In genomic region chr3R:23053936-23054335, dm6 we compare ENCODE assay signal across 5 fruit fly cellular contexts.
TF ChIP-seq lines count a peak whose summit lies in the region.

Gene p53, minus strand, starts transcription at chr3R:23054082.

- TF ChIP-seq CTCF in whole organism, embryonic (GFP tag; optimal IDR thresholded peaks at IDR 0.05; lab: Kevin White, UChicago) = peak; percentile 54

TF ChIP-seq in whole organism, adult, 20 proteins besides CTCF, POLR2A, EP300 and RAD21:
- TF ChIP-seq CG5204 (GFP tag; optimal IDR thresholded peaks at IDR 0.05; lab: Kevin White, UChicago) (peak; percentile 35), CG14711 (tag; optimal IDR thresholded peaks at IDR 0.05; lab: Kevin White, UChicago) (peak; percentile 51), ovo (GFP tag; optimal IDR thresholded peaks at IDR 0.05; lab: Kevin White, UChicago) (no peak), CG7045 (GFP tag; optimal IDR thresholded peaks at IDR 0.05; lab: Kevin White, UChicago) (no peak), CG33017 (tag; optimal IDR thresholded peaks at IDR 0.05; lab: Kevin White, UChicago) (no peak), CG1620 (GFP tag; optimal IDR thresholded peaks at IDR 0.05; lab: Kevin White, UChicago) (peak; percentile 23), CG11617 (GFP tag; optimal IDR thresholded peaks at IDR 0.05; lab: Kevin White, UChicago) (peak; percentile 33), Crg-1 (GFP tag; optimal IDR thresholded peaks at IDR 0.05; lab: Kevin White, UChicago) (no peak), bab1 (GFP tag; optimal IDR thresholded peaks at IDR 0.05; lab: Kevin White, UChicago) (peak; percentile 51), CG7101 (tag; optimal IDR thresholded peaks at IDR 0.05; lab: Kevin White, UChicago) (peak; percentile 49), toe (GFP tag; optimal IDR thresholded peaks at IDR 0.05; lab: Kevin White, UChicago) (peak; percentile 35), CG12768 (GFP tag; optimal IDR thresholded peaks at IDR 0.05; lab: Kevin White, UChicago) (no peak), Clk (GFP tag; optimal IDR thresholded peaks at IDR 0.05; lab: Kevin White, UChicago) (no peak), Hr96 (GFP tag; optimal IDR thresholded peaks at IDR 0.05; lab: Kevin White, UChicago) (peak; percentile 22), pad (GFP tag; optimal IDR thresholded peaks at IDR 0.05; lab: Kevin White, UChicago) (peak; percentile 18), cnc (optimal IDR thresholded peaks at IDR 0.05; lab: Kevin White, UChicago) (no peak), Mnt (GFP tag; optimal IDR thresholded peaks at IDR 0.05; lab: Kevin White, UChicago) (peak; percentile 7)

TF ChIP-seq in whole organism, embryonic, 481 proteins besides CTCF, POLR2A, EP300 and RAD21 (continues in another document):
- TF ChIP-seq Stat92E (GFP tag; optimal IDR thresholded peaks at IDR 0.05; lab: Kevin White, UChicago) (no peak), CG16863 (GFP tag; optimal IDR thresholded peaks at IDR 0.05; lab: Kevin White, UChicago) (peak; percentile 29), ham (GFP tag; IDR thresholded peaks at IDR 0.05; lab: Robert Waterston, UW) (no peak), HLH54F (GFP tag; optimal IDR thresholded peaks at IDR 0.05; lab: Kevin White, UChicago) (peak; percentile 52), Fer3 (tag; optimal IDR thresholded peaks at IDR 0.05; lab: Kevin White, UChicago) (peak; percentile 81), inv (GFP tag; IDR thresholded peaks at IDR 0.05; lab: Robert Waterston, UW; ENCODE audit: partially characterized antibody) (peak; percentile 67), so (GFP tag; IDR thresholded peaks at IDR 0.05; lab: Robert Waterston, UW) (no peak), CG4617 (GFP tag; optimal IDR thresholded peaks at IDR 0.05; lab: Kevin White, UChicago; ENCODE audit: borderline replicate concordance) (peak; percentile 21), zfh1 (GFP tag; IDR thresholded peaks at IDR 0.05; lab: Robert Waterston, UW) (peak; percentile 76), Side (GFP tag; optimal IDR thresholded peaks at IDR 0.05; lab: Kevin White, UChicago) (peak; percentile 71), rib (GFP tag; IDR thresholded peaks at IDR 0.05; lab: Robert Waterston, UW) (peak; percentile 33), exex (tag; optimal IDR thresholded peaks at IDR 0.05; lab: Kevin White, UChicago) (peak; percentile 32), D19B (GFP tag; optimal IDR thresholded peaks at IDR 0.05; lab: Kevin White, UChicago) (peak; percentile 64), CG6791 (GFP tag; IDR thresholded peaks at IDR 0.05; lab: Robert Waterston, UW; ENCODE audit: partially characterized antibody) (peak; percentile 80), fd3F (GFP tag; optimal IDR thresholded peaks at IDR 0.05; lab: Kevin White, UChicago) (peak; percentile 50), Mes4 (GFP tag; optimal IDR thresholded peaks at IDR 0.05; lab: Kevin White, UChicago) (peak; percentile 82), CG8388 (GFP tag; optimal IDR thresholded peaks at IDR 0.05; lab: Kevin White, UChicago) (peak; percentile 55), cas (GFP tag; IDR thresholded peaks at IDR 0.05; lab: Robert Waterston, UW) (no peak), Fer2 (tag; optimal IDR thresholded peaks at IDR 0.05; lab: Kevin White, UChicago) (peak; percentile 57)

TF ChIP-seq in whole organism, prepupa, 60 proteins besides CTCF, POLR2A, EP300 and RAD21 (continues in another document):
- TF ChIP-seq vri (GFP tag; optimal IDR thresholded peaks at IDR 0.05; lab: Kevin White, UChicago) (peak; percentile 45), CG6808 (GFP tag; optimal IDR thresholded peaks at IDR 0.05; lab: Kevin White, UChicago) (peak; percentile 100), dac (GFP tag; optimal IDR thresholded peaks at IDR 0.05; lab: Kevin White, UChicago) (no peak), CG10631 (GFP tag; optimal IDR thresholded peaks at IDR 0.05; lab: Kevin White, UChicago) (no peak), CG3919 (GFP tag; optimal IDR thresholded peaks at IDR 0.05; lab: Kevin White, UChicago) (peak; percentile 69), cyc (GFP tag; optimal IDR thresholded peaks at IDR 0.05; lab: Kevin White, UChicago) (peak; percentile 71), CG31627 (GFP tag; optimal IDR thresholded peaks at IDR 0.05; lab: Kevin White, UChicago) (peak; percentile 45), Met (GFP tag; optimal IDR thresholded peaks at IDR 0.05; lab: Kevin White, UChicago) (peak; percentile 66), CG4318 (GFP tag; optimal IDR thresholded peaks at IDR 0.05; lab: Kevin White, UChicago) (no peak), fd85E (GFP tag; optimal IDR thresholded peaks at IDR 0.05; lab: Kevin White, UChicago) (peak; percentile 5), pdm3 (GFP tag; optimal IDR thresholded peaks at IDR 0.05; lab: Kevin White, UChicago) (no peak), CG9139 (GFP tag; optimal IDR thresholded peaks at IDR 0.05; lab: Kevin White, UChicago) (peak; percentile 25), Hr38 (GFP tag; optimal IDR thresholded peaks at IDR 0.05; lab: Kevin White, UChicago) (no peak), Eip78C (GFP tag; lab: Kevin White, UChicago) (no peak), CG3032 (tag; optimal IDR thresholded peaks at IDR 0.05; lab: Kevin White, UChicago) (peak; percentile 36), eg (GFP tag; IDR thresholded peaks at IDR 0.05; lab: Robert Waterston, UW) (peak; percentile 49; the same call in 1 of the 3 replicates), Sox14 (GFP tag; optimal IDR thresholded peaks at IDR 0.05; lab: Kevin White, UChicago) (peak; percentile 33), fd59A (GFP tag; optimal IDR thresholded peaks at IDR 0.05; lab: Kevin White, UChicago) (peak; percentile 20), net (GFP tag; optimal IDR thresholded peaks at IDR 0.05; lab: Kevin White, UChicago) (peak; percentile 37), CG11762 (GFP tag; optimal IDR thresholded peaks at IDR 0.05; lab: Kevin White, UChicago; ENCODE audit: insufficient read depth) (peak; percentile 16)

TF ChIP-seq in whole organism, pupa, 21 proteins besides CTCF, POLR2A, EP300 and RAD21:
- TF ChIP-seq D1 (tag; optimal IDR thresholded peaks at IDR 0.05; lab: Kevin White, UChicago) = no peak
- no peak for TF ChIP-seq CG8301 (tag; optimal IDR thresholded peaks at IDR 0.05; lab: Kevin White, UChicago)
- TF ChIP-seq CG10348 (GFP tag; IDR thresholded peaks at IDR 0.05; lab: Robert Waterston, UW) = no peak
- no peak for TF ChIP-seq Pif1A (GFP tag; optimal IDR thresholded peaks at IDR 0.05; lab: Kevin White, UChicago)
- no peak for TF ChIP-seq Pif1B (GFP tag; optimal IDR thresholded peaks at IDR 0.05; lab: Kevin White, UChicago)
- peak; percentile 56 for TF ChIP-seq CG17806 (tag; optimal IDR thresholded peaks at IDR 0.05; lab: Kevin White, UChicago)
- no peak for TF ChIP-seq EcR (GFP tag; optimal IDR thresholded peaks at IDR 0.05; lab: Kevin White, UChicago)
- TF ChIP-seq CG13204 (GFP tag; optimal IDR thresholded peaks at IDR 0.05; lab: Kevin White, UChicago) = no peak
- TF ChIP-seq CG34367 (tag; optimal IDR thresholded peaks at IDR 0.05; lab: Kevin White, UChicago) = peak; percentile 20
- peak; percentile 42 for TF ChIP-seq Ets98B (GFP tag; IDR thresholded peaks at IDR 0.05; lab: Robert Waterston, UW)
- no peak for TF ChIP-seq CG9948 (tag; optimal IDR thresholded peaks at IDR 0.05; lab: Kevin White, UChicago)
- peak; percentile 71 for TF ChIP-seq Snoo (tag; optimal IDR thresholded peaks at IDR 0.05; lab: Kevin White, UChicago)
- no peak for TF ChIP-seq rn (GFP tag; IDR thresholded peaks at IDR 0.05; lab: Robert Waterston, UW)
- no peak for TF ChIP-seq CG8159 (tag; optimal IDR thresholded peaks at IDR 0.05; lab: Kevin White, UChicago)
- no peak for TF ChIP-seq CG14655 (GFP tag; optimal IDR thresholded peaks at IDR 0.05; lab: Kevin White, UChicago)
- TF ChIP-seq CG15710 (tag; optimal IDR thresholded peaks at IDR 0.05; lab: Kevin White, UChicago) = peak; percentile 38
- TF ChIP-seq gl (tag; optimal IDR thresholded peaks at IDR 0.05; lab: Kevin White, UChicago) = peak; percentile 11
- 0 out of 3 replicates have a peak, but pooled peaks have one; percentile 20 for TF ChIP-seq fd96Ca (GFP tag; IDR thresholded peaks at IDR 0.05; lab: Robert Waterston, UW)
- TF ChIP-seq CG12605 (GFP tag; IDR thresholded peaks at IDR 0.05; lab: Robert Waterston, UW) = no peak
- TF ChIP-seq CG4496 (GFP tag; IDR thresholded peaks at IDR 0.05; lab: Robert Waterston, UW) = peak; percentile 83
- peak; percentile 28; the same call in 1 of the 2 replicates for TF ChIP-seq CG32121 (GFP tag; IDR thresholded peaks at IDR 0.05; lab: Robert Waterston, UW)

TF ChIP-seq in whole organism, wandering third instar larva, 38 proteins besides CTCF, POLR2A, EP300 and RAD21:
- TF ChIP-seq N (GFP tag; optimal IDR thresholded peaks at IDR 0.05; lab: Kevin White, UChicago) = no peak
- TF ChIP-seq OdsH (GFP tag; optimal IDR thresholded peaks at IDR 0.05; lab: Kevin White, UChicago) = peak; percentile 51
- no peak for TF ChIP-seq Dfd (GFP tag; optimal IDR thresholded peaks at IDR 0.05; lab: Kevin White, UChicago)
- no peak for TF ChIP-seq lola (GFP tag; optimal IDR thresholded peaks at IDR 0.05; lab: Kevin White, UChicago)
- peak; percentile 60 for TF ChIP-seq HLH106 (tag; optimal IDR thresholded peaks at IDR 0.05; lab: Kevin White, UChicago)
- peak; percentile 64 for TF ChIP-seq sv (GFP tag; optimal IDR thresholded peaks at IDR 0.05; lab: Kevin White, UChicago)
- peak; percentile 53 for TF ChIP-seq Sp1 (GFP tag; optimal IDR thresholded peaks at IDR 0.05; lab: Kevin White, UChicago)
- peak in 1 of 2 experiments; percentile 39 for TF ChIP-seq foxo (GFP tag; optimal IDR thresholded peaks at IDR 0.05; lab: Kevin White, UChicago)
- peak; percentile 62 for TF ChIP-seq Hr83 (GFP tag; optimal IDR thresholded peaks at IDR 0.05; lab: Kevin White, UChicago; ENCODE audit: poor library complexity, severe bottlenecking)
- TF ChIP-seq fru (GFP tag; optimal IDR thresholded peaks at IDR 0.05; lab: Kevin White, UChicago) = peak; percentile 20
- peak; percentile 55 for TF ChIP-seq h (GFP tag; optimal IDR thresholded peaks at IDR 0.05; lab: Kevin White, UChicago)
- no peak for TF ChIP-seq dl (GFP tag; optimal IDR thresholded peaks at IDR 0.05; lab: Kevin White, UChicago; ENCODE audit: insufficient read depth in 1 of 2, partially characterized antibody in 2 of 2)
- TF ChIP-seq dmrt93B (GFP tag; optimal IDR thresholded peaks at IDR 0.05; lab: Kevin White, UChicago) = peak; percentile 69
- peak; percentile 68 for TF ChIP-seq rgr (GFP tag; optimal IDR thresholded peaks at IDR 0.05; lab: Kevin White, UChicago)
- TF ChIP-seq br (GFP tag; optimal IDR thresholded peaks at IDR 0.05; lab: Kevin White, UChicago) = peak; percentile 47
- TF ChIP-seq CG32264 (GFP tag; optimal IDR thresholded peaks at IDR 0.05; lab: Kevin White, UChicago) = peak; percentile 41
- TF ChIP-seq tai (GFP tag; optimal IDR thresholded peaks at IDR 0.05; lab: Kevin White, UChicago) = no peak
- TF ChIP-seq CG9705 (GFP tag; optimal IDR thresholded peaks at IDR 0.05; lab: Kevin White, UChicago) = peak; percentile 63
